Fruit fly (Drosophila melanogaster) whole organism: ENCODE results near the gene CG7966.
A peak's percentile ranks its signal among the peaks of the same experiment; 100 is the strongest.

Source experiments
- CG8478 ChIP-seq: fragments of >200 bp; optimal IDR thresholded peaks from 2 replicates; lab custom pipeline; 2018; ENCODE audit warnings: inconsistent platforms
- Dll ChIP-seq: fragments of >200 bp; optimal IDR thresholded peaks from 2 replicates; lab custom pipeline; 2017
- EcR ChIP-seq, 2 experiments: fragments of >200 bp; optimal IDR thresholded peaks; 2 replicates each; lab custom pipeline; 2017; ENCODE audit warnings: missing biosample characterization in 2 of 2, missing genetic modification characterization in 2 of 2, missing genetic modification reagents in 2 of 2
- pan ChIP-seq: fragments of >200 bp; optimal IDR thresholded peaks from 2 replicates; lab custom pipeline; 2017
- psq ChIP-seq: fragments of >200 bp; optimal IDR thresholded peaks from 2 replicates; lab custom pipeline; 2017
- usp ChIP-seq: fragments of >200 bp; optimal IDR thresholded peaks from 2 replicates; lab custom pipeline; 2017; ENCODE audit warnings: missing biosample characterization, missing genetic modification characterization, mixed read lengths

The CG7966 gene

DNA sequence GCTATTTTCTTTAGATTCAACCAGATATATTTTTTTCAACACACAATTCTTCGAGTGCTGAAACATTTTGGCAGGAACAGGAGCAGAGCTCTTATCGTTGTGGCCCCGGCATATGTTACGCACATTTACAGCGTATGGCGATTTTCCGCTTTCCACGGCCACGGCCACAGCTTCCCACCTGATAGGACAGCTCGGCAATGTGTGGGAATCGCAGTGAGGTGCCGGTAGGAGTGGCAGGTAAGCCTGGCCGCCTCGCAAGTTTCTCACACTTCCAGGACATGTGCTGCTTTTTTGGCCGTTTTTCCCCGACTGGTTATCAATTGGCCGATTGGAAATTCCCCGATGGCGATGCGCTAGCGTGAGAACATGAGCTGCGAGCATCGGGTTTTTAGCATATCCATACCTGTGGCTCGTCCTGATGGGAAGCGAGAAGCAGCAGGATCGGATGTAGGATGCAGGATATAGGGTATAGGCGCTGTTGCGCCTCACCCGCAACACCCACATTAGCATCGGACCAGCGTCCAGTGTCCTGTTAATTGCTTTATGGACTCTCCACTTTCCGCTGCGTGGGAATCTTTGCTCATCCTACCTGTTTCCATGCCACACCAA, 18.9 kb upstream of the CG7966 start:
- TF ChIP-seq pan (lab: Kevin White, UChicago) (no peak), EcR (GFP tag; optimal IDR thresholded peaks at IDR 0.05; lab: Kevin White, UChicago) (no peak), usp (GFP tag; lab: Kevin White, UChicago) (no peak), Dll (lab: Kevin White, UChicago) (no peak), psq (lab: Kevin White, UChicago) (no peak), CG8478 (lab: Kevin White, UChicago) (no peak)

DNA sequence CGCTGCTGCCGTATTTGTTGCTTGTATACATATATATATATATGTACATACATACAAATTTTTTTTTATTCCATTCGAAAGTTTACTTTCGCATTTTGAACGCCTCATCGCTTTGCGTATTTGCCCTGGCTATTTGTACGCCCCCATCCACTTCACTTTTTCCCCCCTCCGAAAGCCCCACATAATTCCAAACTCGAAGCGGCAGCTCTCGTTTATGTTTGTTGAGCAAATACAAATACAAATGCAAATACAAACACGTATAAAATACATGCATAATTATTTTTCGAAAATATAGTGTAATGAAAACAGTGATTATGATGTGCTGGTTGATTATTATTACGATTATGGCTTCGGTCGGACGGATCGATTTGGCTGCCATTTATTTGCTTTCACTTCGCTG, 16.8 kb upstream of the CG7966 start:
- no peak for TF ChIP-seq CG8478 (lab: Kevin White, UChicago)
- TF ChIP-seq EcR (GFP tag; optimal IDR thresholded peaks at IDR 0.05; lab: Kevin White, UChicago): no peak
- TF ChIP-seq pan (lab: Kevin White, UChicago): no peak
- TF ChIP-seq psq (lab: Kevin White, UChicago): no peak
- no peak for TF ChIP-seq usp (GFP tag; lab: Kevin White, UChicago)
- no peak for TF ChIP-seq Dll (lab: Kevin White, UChicago)

DNA sequence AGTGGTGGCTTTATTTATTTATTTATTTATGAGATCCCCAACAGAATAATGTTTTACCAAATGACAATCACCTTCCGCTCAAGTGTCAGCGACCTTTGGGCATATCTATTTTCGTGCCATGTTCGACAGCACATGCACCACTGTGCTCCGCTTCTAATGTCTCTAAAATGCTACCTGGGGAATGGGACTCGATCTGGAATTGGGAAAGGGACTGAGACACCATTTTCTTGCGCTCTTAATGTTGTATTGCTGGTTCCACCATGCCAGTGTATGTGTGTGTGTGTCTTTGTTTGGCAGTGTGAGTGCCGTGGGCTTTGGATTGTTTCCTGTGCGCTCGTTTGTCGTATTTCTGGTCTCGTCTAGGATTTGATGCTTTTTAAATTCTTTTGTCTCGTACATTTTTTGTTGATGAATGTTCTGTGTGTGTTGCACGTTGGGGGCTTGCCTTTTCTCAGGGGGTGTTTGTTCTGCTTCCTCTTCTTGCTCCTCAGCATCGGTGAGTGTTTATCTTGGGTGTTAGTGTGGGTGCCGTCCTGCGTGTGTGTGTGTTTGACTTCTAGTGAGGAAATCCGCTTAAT, 14.0 kb upstream of the CG7966 start:
- TF ChIP-seq CG8478 (lab: Kevin White, UChicago) (no peak), psq (lab: Kevin White, UChicago) (no peak), pan (lab: Kevin White, UChicago) (no peak), Dll (lab: Kevin White, UChicago) (peak; percentile 15), usp (GFP tag; lab: Kevin White, UChicago) (no peak), EcR (GFP tag; optimal IDR thresholded peaks at IDR 0.05; lab: Kevin White, UChicago) (peak in 1 of 2 experiments; percentile 55)

DNA sequence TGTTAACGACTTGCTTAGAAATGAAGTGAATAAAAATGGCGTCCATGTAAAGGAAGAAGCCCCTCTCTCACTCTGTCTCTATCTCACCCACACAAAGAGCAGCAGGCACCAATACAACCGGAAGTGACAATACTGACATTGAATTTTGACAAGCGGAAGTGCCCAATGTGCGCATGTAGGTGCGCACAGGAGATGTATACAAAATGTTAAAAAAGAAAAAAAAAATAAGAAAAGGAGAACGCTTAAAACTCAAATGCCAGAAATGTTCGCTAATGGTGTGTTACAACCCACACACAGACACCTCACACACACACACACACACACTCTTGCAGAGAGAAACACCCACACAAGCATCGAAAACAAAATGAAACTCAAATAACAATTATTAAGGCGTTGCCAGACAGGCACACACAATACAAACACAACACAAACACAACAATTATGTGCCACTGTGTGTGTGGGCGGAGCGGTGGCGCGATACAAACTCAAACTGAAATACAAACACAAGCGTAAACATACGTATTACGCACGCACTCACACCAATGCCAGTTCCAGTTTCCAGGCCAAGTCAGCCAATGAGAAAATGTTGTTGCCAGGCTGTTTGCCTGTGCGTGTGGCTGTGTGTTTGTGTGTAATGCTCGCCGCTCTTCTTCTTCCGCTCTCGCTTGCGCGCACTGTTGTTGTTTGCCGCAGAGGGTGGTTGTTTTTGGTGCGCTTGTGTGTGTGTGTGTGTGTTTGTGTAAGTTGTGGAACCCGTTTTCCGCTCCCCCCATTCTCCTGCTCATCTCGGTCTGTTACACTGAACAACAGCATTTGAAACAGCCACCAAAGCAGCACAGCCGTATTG, 12.7 kb upstream of the CG7966 start:
- TF ChIP-seq usp (GFP tag; lab: Kevin White, UChicago) (no peak), CG8478 (lab: Kevin White, UChicago) (peak; percentile 93), EcR (GFP tag; optimal IDR thresholded peaks at IDR 0.05; lab: Kevin White, UChicago) (no peak), Dll (lab: Kevin White, UChicago) (peak; percentile 76), psq (lab: Kevin White, UChicago) (no peak)

DNA sequence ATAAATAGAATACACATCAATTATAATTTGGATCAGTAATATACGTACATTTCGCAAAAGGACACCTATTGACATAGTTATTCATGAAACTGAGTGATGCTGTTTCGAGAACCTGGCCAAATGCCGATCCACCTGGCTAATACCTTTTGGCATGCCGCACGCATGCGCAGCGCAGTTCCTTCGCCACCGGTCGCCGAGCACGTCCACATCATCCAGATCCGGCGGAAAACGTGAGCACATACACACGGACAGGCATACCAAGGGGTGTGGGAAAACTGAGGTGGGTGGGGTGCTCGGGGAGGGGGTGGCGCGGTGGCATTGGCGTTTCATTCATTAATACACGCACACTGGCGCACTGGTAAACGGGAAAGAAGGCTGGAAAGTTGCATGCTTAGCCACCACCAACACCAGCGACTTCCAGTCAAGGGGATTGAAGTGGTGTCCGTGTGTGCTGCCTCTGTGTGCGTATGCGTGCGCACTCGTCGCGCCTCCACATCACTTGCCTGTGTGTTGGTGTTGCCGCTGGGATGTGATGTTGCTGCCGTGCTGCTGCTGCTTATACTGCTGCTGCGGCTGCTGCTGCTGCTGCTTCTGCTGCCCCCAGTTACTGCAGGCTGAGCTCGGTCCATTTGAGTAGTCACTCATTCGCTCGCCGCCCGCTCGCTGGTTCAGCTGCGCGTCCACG, 6.0 kb upstream of the CG7966 start, which contains the start of gene sim:
Gene sim (plus strand): TSS at position 635 of the 685 bp plus-strand sequence.
- TF ChIP-seq psq (lab: Kevin White, UChicago): no peak
- TF ChIP-seq EcR (GFP tag; optimal IDR thresholded peaks at IDR 0.05; lab: Kevin White, UChicago): no peak
- TF ChIP-seq Dll (lab: Kevin White, UChicago): no peak
- no peak for TF ChIP-seq CG8478 (lab: Kevin White, UChicago)
- no peak for TF ChIP-seq usp (GFP tag; lab: Kevin White, UChicago)
- no peak for TF ChIP-seq pan (lab: Kevin White, UChicago)

DNA sequence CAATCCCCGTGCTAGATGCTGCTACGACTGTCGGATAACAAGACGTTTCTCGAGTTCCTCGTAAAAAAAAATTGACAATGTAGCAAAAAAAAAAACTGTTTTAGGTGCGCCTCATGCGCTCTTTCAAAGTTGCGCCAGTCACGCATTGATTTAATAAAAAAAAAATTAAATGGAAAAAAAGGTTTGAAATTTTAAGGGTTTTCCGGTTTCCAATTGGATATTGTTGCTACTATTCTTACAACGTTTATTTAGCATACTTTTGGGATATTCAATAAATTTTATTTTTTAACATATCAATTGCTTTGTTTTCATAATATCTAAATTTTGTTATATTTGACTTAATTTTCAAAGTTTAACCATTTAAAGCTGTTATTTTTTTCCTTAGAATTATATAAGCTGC, 5.3 kb upstream of the CG7966 start:
- TF ChIP-seq EcR (GFP tag; optimal IDR thresholded peaks at IDR 0.05; lab: Kevin White, UChicago): no peak
- TF ChIP-seq CG8478 (lab: Kevin White, UChicago): no peak
- TF ChIP-seq pan (lab: Kevin White, UChicago): no peak
- no peak for TF ChIP-seq usp (GFP tag; lab: Kevin White, UChicago)
- no peak for TF ChIP-seq psq (lab: Kevin White, UChicago)
- no peak for TF ChIP-seq Dll (lab: Kevin White, UChicago)

DNA sequence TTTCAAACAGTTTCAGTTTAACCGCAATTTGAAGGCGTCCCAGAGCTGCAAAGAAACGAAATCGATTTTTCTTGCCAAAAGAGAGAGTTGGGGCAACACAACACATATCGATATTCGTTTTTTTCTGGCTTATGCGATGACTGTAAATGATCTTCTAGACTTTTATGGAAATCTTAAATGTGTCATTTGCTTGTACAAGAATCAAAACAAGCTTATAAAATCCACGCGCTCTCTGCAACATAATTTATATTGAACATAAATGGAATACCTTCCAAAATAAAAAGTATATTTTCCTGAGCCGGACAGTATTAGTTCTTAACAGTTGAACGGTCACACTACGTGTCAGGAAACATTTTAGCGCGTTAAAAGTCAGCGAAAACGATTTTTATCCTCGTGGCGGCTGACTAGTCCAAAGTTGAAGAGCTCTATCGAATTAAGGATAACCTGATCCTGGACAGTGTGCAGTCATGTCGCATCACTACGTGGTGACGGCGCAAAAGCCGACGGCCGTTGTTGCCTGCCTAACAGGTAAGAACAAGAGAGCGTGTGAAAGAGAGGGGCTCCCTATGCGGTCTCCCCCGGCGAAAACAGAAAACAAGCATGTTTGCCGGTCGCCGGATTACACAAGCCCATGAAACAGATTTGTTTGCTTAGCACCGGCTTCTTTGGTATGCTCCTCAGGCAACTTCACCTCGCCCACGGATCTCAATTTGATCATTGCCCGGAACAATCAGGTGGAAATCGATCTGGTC, 865 bp upstream of the CG7966 start, which contains the start of gene pic:
Gene pic (plus strand): TSS at position 304 of the 752 bp plus-strand sequence.
- TF ChIP-seq CG8478 (lab: Kevin White, UChicago) (no peak), pan (lab: Kevin White, UChicago) (no peak), usp (GFP tag; lab: Kevin White, UChicago) (no peak), EcR (GFP tag; optimal IDR thresholded peaks at IDR 0.05; lab: Kevin White, UChicago) (no peak), psq (lab: Kevin White, UChicago) (no peak), Dll (lab: Kevin White, UChicago) (no peak)

DNA sequence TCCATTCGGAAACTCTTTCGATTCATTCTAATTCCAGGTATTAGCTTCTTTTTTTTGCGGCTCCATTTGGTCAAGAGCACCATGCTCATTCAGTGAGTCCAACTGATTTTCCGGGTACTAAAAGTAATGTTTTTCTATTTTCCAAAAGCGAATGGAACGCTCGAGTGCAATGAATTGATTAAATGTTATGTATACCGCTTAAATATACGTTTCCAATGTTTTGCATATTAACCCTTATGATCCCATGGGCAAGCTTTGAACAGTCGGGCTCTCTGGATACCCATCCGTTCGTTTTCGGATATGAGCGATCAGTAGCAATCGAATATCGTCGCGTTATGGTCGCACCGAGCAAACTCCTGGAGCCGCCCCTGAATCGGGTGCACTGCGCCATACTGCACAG, 3.8 kb downstream of the CG7966 start, which contains the start of gene CG31157:
Gene CG31157 (plus strand): TSS at position 301 of the 400 bp plus-strand sequence.
- TF ChIP-seq EcR (GFP tag; optimal IDR thresholded peaks at IDR 0.05; lab: Kevin White, UChicago) (no peak), psq (lab: Kevin White, UChicago) (no peak), Dll (lab: Kevin White, UChicago) (no peak), CG8478 (lab: Kevin White, UChicago) (no peak), pan (lab: Kevin White, UChicago) (no peak), usp (GFP tag; lab: Kevin White, UChicago) (no peak)

DNA sequence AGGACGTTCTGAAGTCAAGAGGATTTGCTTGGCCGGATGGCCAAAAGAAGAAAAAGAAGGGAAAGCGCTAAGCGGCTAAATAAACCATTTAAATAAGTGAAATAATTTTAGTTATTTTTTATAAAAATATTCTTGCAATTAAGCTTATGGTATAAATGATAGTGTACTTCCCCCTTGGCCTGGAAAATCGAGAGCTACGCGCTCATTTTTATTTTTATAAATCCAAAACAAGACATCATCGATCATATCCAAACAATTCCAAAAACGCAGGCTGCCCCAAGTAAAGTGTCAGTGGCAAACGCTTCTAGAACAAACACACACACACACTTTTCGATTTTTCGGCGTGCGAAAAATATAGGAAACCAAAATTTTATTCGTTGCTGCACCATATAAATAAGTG, 6.8 kb downstream of the CG7966 start, which contains the start of gene Hsc70-2:
Gene Hsc70-2 (plus strand): TSS at position 301 of the 400 bp plus-strand sequence.
- TF ChIP-seq Dll (lab: Kevin White, UChicago) (no peak), usp (GFP tag; lab: Kevin White, UChicago) (no peak), EcR (GFP tag; optimal IDR thresholded peaks at IDR 0.05; lab: Kevin White, UChicago) (no peak), CG8478 (lab: Kevin White, UChicago) (no peak), psq (lab: Kevin White, UChicago) (no peak), pan (lab: Kevin White, UChicago) (no peak)
